Fruit fly (Drosophila melanogaster) whole organism, pupa: Measurements from ENCODE around the gene CG13003.

Experiments used
- CG10348 ChIP-seq: fragments of 200-800 bp; sonication (Bioruptor generic); IDR thresholded peaks from 2 replicates; pipeline ENCODE4 v1.3.6; 2022; ENCODE audit warnings: missing biosample characterization, missing genetic modification characterization
- CG12605 ChIP-seq: fragments of 200-800 bp; sonication (Bioruptor generic); IDR thresholded peaks from 2 replicates; pipeline ENCODE4 v1.3.6; 2022; ENCODE audit warnings: missing biosample characterization, missing genetic modification characterization
- CG15710 ChIP-seq: fragments of 200-800 bp; sonication (Bioruptor generic); optimal IDR thresholded peaks from 2 replicates; lab custom pipeline; 2018; ENCODE audit warnings: missing biosample characterization, mild to moderate bottlenecking, missing genetic modification characterization, moderate library complexity
- CG17806 ChIP-seq: fragments of 200-800 bp; sonication (Bioruptor generic); optimal IDR thresholded peaks from 2 replicates; lab custom pipeline; 2018; ENCODE audit warnings: missing biosample characterization, mild to moderate bottlenecking, missing genetic modification characterization, moderate library complexity
- CG8159 ChIP-seq: fragments of 200-800 bp; sonication (Bioruptor generic); optimal IDR thresholded peaks from 3 replicates; lab custom pipeline; 2018; ENCODE audit warnings: missing biosample characterization, mild to moderate bottlenecking, missing genetic modification characterization, moderate library complexity
- CG8301 ChIP-seq: fragments of 200-800 bp; sonication (Bioruptor generic); optimal IDR thresholded peaks from 2 replicates; lab custom pipeline; 2018; ENCODE audit warnings: missing biosample characterization, mild to moderate bottlenecking, missing genetic modification characterization
- EcR ChIP-seq: fragments of 200-800 bp; sonication (Bioruptor generic); optimal IDR thresholded peaks from 3 replicates; lab custom pipeline; 2019; ENCODE audit warnings: missing biosample characterization, missing genetic modification characterization, mild to moderate bottlenecking, moderate library complexity, missing genetic modification reagents
- Pif1A ChIP-seq: fragments of 200-800 bp; sonication (Bioruptor generic); optimal IDR thresholded peaks from 3 replicates; lab custom pipeline; 2016; ENCODE audit warnings: missing biosample characterization, missing genetic modification characterization
- Pif1B ChIP-seq: fragments of 200-800 bp; sonication (Bioruptor generic); optimal IDR thresholded peaks from 3 replicates; lab custom pipeline; 2016; ENCODE audit warnings: missing biosample characterization, missing genetic modification characterization
- Snoo ChIP-seq: fragments of 200-800 bp; sonication (Bioruptor generic); optimal IDR thresholded peaks from 3 replicates; lab custom pipeline; 2017; ENCODE audit warnings: missing biosample characterization, mild to moderate bottlenecking, missing genetic modification characterization, inconsistent platforms

DNA sequence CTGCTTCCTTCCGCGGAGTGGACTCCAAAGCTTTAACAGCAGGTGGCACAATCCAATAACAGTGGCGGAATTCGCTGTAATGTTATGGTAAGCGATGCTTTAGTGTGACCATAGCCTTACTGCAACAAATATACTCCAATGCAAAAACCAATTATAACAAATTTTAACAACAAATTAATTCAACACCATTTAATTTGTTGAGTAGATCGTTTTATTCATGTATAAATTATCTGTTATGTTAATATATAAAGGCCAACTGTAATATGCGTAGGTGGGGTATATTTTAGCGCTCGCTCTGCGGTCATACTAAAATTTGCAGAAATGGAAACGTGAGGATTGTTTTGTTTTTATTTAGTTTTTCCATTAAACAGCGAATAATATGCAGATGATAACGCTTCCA lies 7.9 kb upstream of the CG13003 start, which contains the start of the genes Nprl2 and Polr3I:
- TF ChIP-seq CG8301 (tag; lab: Kevin White, UChicago) = no peak
- no peak for TF ChIP-seq CG12605 (GFP tag; lab: Robert Waterston, UW)
- TF ChIP-seq Pif1A = no peak
- TF ChIP-seq EcR (GFP tag; lab: Kevin White, UChicago) = no peak
- TF ChIP-seq Pif1B = no peak
- TF ChIP-seq CG8159 (tag; lab: Kevin White, UChicago) = no peak
- no peak for TF ChIP-seq CG15710 (tag; lab: Kevin White, UChicago)
- TF ChIP-seq Snoo = no peak
- no peak for TF ChIP-seq CG17806 (tag; lab: Kevin White, UChicago)
- no peak for TF ChIP-seq CG10348 (GFP tag; lab: Robert Waterston, UW)
